Fruit fly (Drosophila melanogaster) whole organism, wandering third instar larva: Measurements from ENCODE around the gene RpL30.

ENCODE experiments used
- Abd-B ChIP-seq: fragments of >200 bp; optimal IDR thresholded peaks from 2 replicates; lab custom pipeline; 2017; ENCODE audit warnings: missing biosample characterization, missing genetic modification characterization
- CG32264 ChIP-seq: fragments of 200-800 bp; sonication (Bioruptor generic); optimal IDR thresholded peaks from 2 replicates; lab custom pipeline; 2016; ENCODE audit warnings: missing biosample characterization, missing genetic modification characterization
- CG9705 ChIP-seq: fragments of 200-800 bp; sonication (Bioruptor generic); optimal IDR thresholded peaks from 2 replicates; lab custom pipeline; 2018; ENCODE audit warnings: missing biosample characterization, mild to moderate bottlenecking, missing genetic modification characterization
- CrebA ChIP-seq: fragments of 200-800 bp; sonication (Bioruptor generic); optimal IDR thresholded peaks from 2 replicates; lab custom pipeline; 2016; ENCODE audit warnings: missing biosample characterization, mild to moderate bottlenecking, missing genetic modification characterization, borderline replicate concordance
- Dfd ChIP-seq: fragments of >200 bp; optimal IDR thresholded peaks from 2 replicates; lab custom pipeline; 2017; ENCODE audit warnings: missing biosample characterization, missing genetic modification characterization
- Dif ChIP-seq: fragments of 200-275, 200-300 bp; sonication (Bioruptor generic); optimal IDR thresholded peaks from 2 replicates; lab custom pipeline; 2018; ENCODE audit warnings: missing biosample characterization, missing genetic modification characterization; ENCODE audit not compliant: partially characterized antibody
- GATAd ChIP-seq: sonication (Bioruptor generic); optimal IDR thresholded peaks from 2 replicates; lab custom pipeline; 2016; ENCODE audit warnings: missing biosample characterization, missing genetic modification characterization
- HLH106 ChIP-seq: fragments of 200-800 bp; optimal IDR thresholded peaks from 3 replicates; lab custom pipeline; 2019; ENCODE audit warnings: missing biosample characterization, mild to moderate bottlenecking, missing genetic modification characterization, moderate library complexity
- Hnf4 ChIP-seq: fragments of 200-800 bp; sonication (Bioruptor generic); optimal IDR thresholded peaks from 2 replicates; lab custom pipeline; 2016; ENCODE audit warnings: missing biosample characterization, mild to moderate bottlenecking, missing genetic modification characterization
- Hr78 ChIP-seq: fragments of >200 bp; optimal IDR thresholded peaks from 2 replicates; lab custom pipeline; 2017; ENCODE audit warnings: missing biosample characterization, missing genetic modification characterization
- Hr83 ChIP-seq: fragments of 200-300 bp; sonication (Bioruptor generic); optimal IDR thresholded peaks from 2 replicates; lab custom pipeline; 2016; ENCODE audit warnings: missing biosample characterization, mild to moderate bottlenecking, missing genetic modification characterization, moderate library complexity; ENCODE audit not compliant: poor library complexity, severe bottlenecking
- Jra ChIP-seq: sonication (Bioruptor generic); optimal IDR thresholded peaks from 2 replicates; lab custom pipeline; 2016; ENCODE audit warnings: missing biosample characterization, missing genetic modification characterization
- Mio ChIP-seq: sonication (Bioruptor generic); optimal IDR thresholded peaks from 2 replicates; lab custom pipeline; 2016; ENCODE audit warnings: missing biosample characterization, missing genetic modification characterization
- Myc ChIP-seq: fragments of >200 bp; optimal IDR thresholded peaks from 2 replicates; lab custom pipeline; 2017
- N ChIP-seq: fragments of >200 bp; optimal IDR thresholded peaks from 2 replicates; lab custom pipeline; 2018; ENCODE audit warnings: missing biosample characterization, missing external identifiers, missing genetic modification characterization
- OdsH ChIP-seq: fragments of 200-800 bp; sonication (Bioruptor generic); optimal IDR thresholded peaks from 2 replicates; lab custom pipeline; 2016; ENCODE audit warnings: missing biosample characterization, mild to moderate bottlenecking, missing genetic modification characterization
- Rel ChIP-seq, 2 experiments: fragments of 200-800 bp; sonication (Bioruptor generic) in 1 of 2; optimal IDR thresholded peaks; 2 replicates in 1 of 2; 3 replicates in 1 of 2; lab custom pipeline; 2016 to 2019; ENCODE audit warnings: mild to moderate bottlenecking in 2 of 2, missing biosample characterization in 2 of 2, missing genetic modification characterization in 2 of 2, moderate library complexity in 1 of 2
- Sp1 ChIP-seq: fragments of 200-800 bp; sonication (Bioruptor generic); optimal IDR thresholded peaks from 3 replicates; lab custom pipeline; 2019; ENCODE audit warnings: missing biosample characterization, mild to moderate bottlenecking, missing genetic modification characterization, moderate library complexity
- Vsx2 ChIP-seq: fragments of 200-300, 225-300 bp; sonication (Bioruptor generic); optimal IDR thresholded peaks from 2 replicates; lab custom pipeline; 2018; ENCODE audit warnings: missing biosample characterization, missing genetic modification characterization; ENCODE audit not compliant: partially characterized antibody
- br ChIP-seq: fragments of 200-800 bp; sonication (Bioruptor generic); optimal IDR thresholded peaks from 2 replicates; lab custom pipeline; 2016; ENCODE audit warnings: missing biosample characterization, missing genetic modification characterization
- brk ChIP-seq: fragments of 200-800 bp; sonication (Bioruptor generic); optimal IDR thresholded peaks from 2 replicates; lab custom pipeline; 2016; ENCODE audit warnings: missing biosample characterization, mild to moderate bottlenecking, missing genetic modification characterization
- dl ChIP-seq, 2 experiments: fragments of 175-275, 200-275 bp in 1 of 2; fragments of 200-275 bp in 1 of 2; sonication (Bioruptor generic); optimal IDR thresholded peaks; lab custom pipeline; 2018; ENCODE audit warnings: mild to moderate bottlenecking in 2 of 2, missing biosample characterization in 2 of 2, missing genetic modification characterization in 2 of 2, moderate library complexity in 2 of 2; ENCODE audit not compliant: partially characterized antibody in 2 of 2, insufficient read depth in 1 of 2
- dmrt93B ChIP-seq: fragments of 200-800 bp; sonication (Bioruptor generic); optimal IDR thresholded peaks from 2 replicates; lab custom pipeline; 2018; ENCODE audit warnings: missing biosample characterization, mild to moderate bottlenecking, missing genetic modification characterization
- dsf ChIP-seq: sonication (Bioruptor generic); optimal IDR thresholded peaks from 2 replicates; lab custom pipeline; 2016; ENCODE audit warnings: missing biosample characterization, missing genetic modification characterization, borderline replicate concordance
- ey ChIP-seq: fragments of 200-800 bp; sonication (Bioruptor generic); optimal IDR thresholded peaks from 2 replicates; lab custom pipeline; 2016; ENCODE audit warnings: missing biosample characterization, missing genetic modification characterization
- foxo ChIP-seq, 2 experiments: fragments of 200-800 bp; sonication (Bioruptor generic); optimal IDR thresholded peaks; 2 replicates in 1 of 2; 3 replicates in 1 of 2; lab custom pipeline; 2016 to 2017; ENCODE audit warnings: missing biosample characterization in 2 of 2, missing genetic modification characterization in 2 of 2
- fru ChIP-seq: fragments of 200-800 bp; sonication (Bioruptor generic); optimal IDR thresholded peaks from 3 replicates; lab custom pipeline; 2016; ENCODE audit warnings: missing biosample characterization, mild to moderate bottlenecking, missing genetic modification characterization
- h ChIP-seq: fragments of 200-800 bp; sonication (Bioruptor generic); optimal IDR thresholded peaks from 3 replicates; lab custom pipeline; 2016; ENCODE audit warnings: missing biosample characterization, mild to moderate bottlenecking, missing genetic modification characterization
- jim ChIP-seq: fragments of 175-275, 200-325 bp; sonication (Bioruptor generic); optimal IDR thresholded peaks from 2 replicates; lab custom pipeline; 2016; ENCODE audit warnings: missing biosample characterization, mild to moderate bottlenecking, missing genetic modification characterization
- lola ChIP-seq: fragments of >200 bp; optimal IDR thresholded peaks from 2 replicates; lab custom pipeline; 2017; ENCODE audit warnings: missing biosample characterization, missing genetic modification characterization
- pan ChIP-seq: fragments of >200 bp; optimal IDR thresholded peaks from 2 replicates; lab custom pipeline; 2017
- psq ChIP-seq: fragments of 200-800 bp; sonication (Bioruptor generic); optimal IDR thresholded peaks from 3 replicates; lab custom pipeline; 2017; ENCODE audit warnings: missing biosample characterization, mild to moderate bottlenecking, missing genetic modification characterization, moderate library complexity
- rgr ChIP-seq: fragments of 200-800 bp; sonication (Bioruptor generic); optimal IDR thresholded peaks from 3 replicates; lab custom pipeline; 2016; ENCODE audit warnings: missing biosample characterization, mild to moderate bottlenecking, missing genetic modification characterization
- sage ChIP-seq: fragments of 200-800 bp; sonication (Bioruptor generic); optimal IDR thresholded peaks from 2 replicates; lab custom pipeline; 2016; ENCODE audit warnings: missing biosample characterization, mild to moderate bottlenecking, missing genetic modification characterization
- sv ChIP-seq: fragments of 200-800 bp; sonication (Bioruptor generic); optimal IDR thresholded peaks from 3 replicates; lab custom pipeline; 2016; ENCODE audit warnings: missing biosample characterization, missing genetic modification characterization
- tai ChIP-seq: sonication (Bioruptor generic); optimal IDR thresholded peaks from 2 replicates; lab custom pipeline; 2016; ENCODE audit warnings: missing biosample characterization, missing genetic modification characterization
- usp ChIP-seq: fragments of >200 bp; optimal IDR thresholded peaks from 2 replicates; lab custom pipeline; 2017; ENCODE audit warnings: missing biosample characterization, missing genetic modification characterization
- woc ChIP-seq: sonication (Bioruptor generic); optimal IDR thresholded peaks from 2 replicates; lab custom pipeline; 2016; ENCODE audit warnings: missing biosample characterization, mild to moderate bottlenecking, missing genetic modification characterization

RpL30 gene

dm6 chr2L:19026491-19027197, 17.5 kb upstream of the RpL30 start:
- peak in 1 of 2 experiments; percentile 57 for TF ChIP-seq foxo (GFP tag; optimal IDR thresholded peaks at IDR 0.05; lab: Kevin White, UChicago)
- peak; percentile 20 for TF ChIP-seq br (GFP tag; lab: Kevin White, UChicago)
- peak; percentile 13 for TF ChIP-seq rgr (GFP tag; lab: Kevin White, UChicago)
- TF ChIP-seq fru, result peak; percentile 48
- TF ChIP-seq dmrt93B (GFP tag; lab: Kevin White, UChicago), result peak; percentile 26
- TF ChIP-seq psq (GFP tag; lab: Kevin White, UChicago), result peak; percentile 20
- TF ChIP-seq CG32264 (GFP tag; lab: Kevin White, UChicago), result no peak
- peak; percentile 50 for TF ChIP-seq ey (GFP tag; lab: Kevin White, UChicago)
- no peak for TF ChIP-seq pan (lab: Kevin White, UChicago)
- TF ChIP-seq HLH106 (tag; lab: Kevin White, UChicago), result peak; percentile 60
- peak; percentile 38 for TF ChIP-seq OdsH
- TF ChIP-seq h (GFP tag; lab: Kevin White, UChicago), result peak; percentile 37
- peak; percentile 33 for TF ChIP-seq CG9705 (GFP tag; lab: Kevin White, UChicago)
- TF ChIP-seq woc, result no peak
- no peak for TF ChIP-seq Rel (GFP tag; optimal IDR thresholded peaks at IDR 0.05; lab: Kevin White, UChicago)
- TF ChIP-seq Rel (tag; optimal IDR thresholded peaks at IDR 0.05; lab: Kevin White, UChicago), result no peak
- peak; percentile 67 for TF ChIP-seq Sp1 (GFP tag; lab: Kevin White, UChicago)

dm6 chr2L:19024744-19025059, 15.6 kb upstream of the RpL30 start:
- TF ChIP-seq woc (no peak), Hr78 (GFP tag; lab: Kevin White, UChicago) (no peak)

- TF ChIP-seq jim (GFP tag; lab: Kevin White, UChicago) (no peak), Dif (GFP tag; lab: Kevin White, UChicago) (no peak), dsf (GFP tag; lab: Kevin White, UChicago) (no peak), sv (GFP tag; lab: Kevin White, UChicago) (peak; percentile 9), ey (GFP tag; lab: Kevin White, UChicago) (peak; percentile 51), usp (GFP tag; lab: Kevin White, UChicago) (no peak), Mio (GFP tag; lab: Kevin White, UChicago) (no peak), foxo (GFP tag; optimal IDR thresholded peaks at IDR 0.05; lab: Kevin White, UChicago) (peak in 1 of 2 experiments; percentile 69), GATAd (GFP tag; lab: Kevin White, UChicago) (no peak), Hr78 (GFP tag; lab: Kevin White, UChicago) (no peak), Rel (GFP tag; optimal IDR thresholded peaks at IDR 0.05; lab: Kevin White, UChicago) (no peak), Rel (tag; optimal IDR thresholded peaks at IDR 0.05; lab: Kevin White, UChicago) (peak; percentile 5), Vsx2 (GFP tag; lab: Kevin White, UChicago) (no peak), fru (peak; percentile 61), psq (GFP tag; lab: Kevin White, UChicago) (peak; percentile 56), Hr83 (GFP tag; lab: Kevin White, UChicago) (no peak), woc (no peak), OdsH (peak; percentile 41), pan (lab: Kevin White, UChicago) (no peak), h (GFP tag; lab: Kevin White, UChicago) (peak; percentile 60), Hnf4 (GFP tag; lab: Kevin White, UChicago) (no peak), Jra (GFP tag; lab: Kevin White, UChicago) (no peak), dmrt93B (GFP tag; lab: Kevin White, UChicago) (peak; percentile 49), HLH106 (tag; lab: Kevin White, UChicago) (peak; percentile 76), CG9705 (GFP tag; lab: Kevin White, UChicago) (peak; percentile 51), dl (GFP tag; optimal IDR thresholded peaks at IDR 0.05; lab: Kevin White, UChicago; ENCODE audit: insufficient read depth in 1 of 2, partially characterized antibody in 2 of 2) (no peak), Myc (lab: Kevin White, UChicago) (no peak), Abd-B (GFP tag; lab: Kevin White, UChicago) (no peak), CG32264 (GFP tag; lab: Kevin White, UChicago) (no peak), lola (GFP tag; lab: Kevin White, UChicago) (no peak), rgr (GFP tag; lab: Kevin White, UChicago) (peak; percentile 52), Dfd (no peak), br (GFP tag; lab: Kevin White, UChicago) (peak; percentile 24), tai (GFP tag; lab: Kevin White, UChicago) (no peak), N (GFP tag; lab: Kevin White, UChicago) (no peak), Sp1 (GFP tag; lab: Kevin White, UChicago) (peak; percentile 78), brk (GFP tag; lab: Kevin White, UChicago) (no peak), sage (GFP tag; lab: Kevin White, UChicago) (no peak), CrebA (GFP tag; lab: Kevin White, UChicago) (no peak)
Measured at dm6 chr2L:19023972-19024743, 15.1 kb upstream of the RpL30 start.
